Worm (Caenorhabditis elegans): ENCODE data around the gene nhr-11.

DNA sequence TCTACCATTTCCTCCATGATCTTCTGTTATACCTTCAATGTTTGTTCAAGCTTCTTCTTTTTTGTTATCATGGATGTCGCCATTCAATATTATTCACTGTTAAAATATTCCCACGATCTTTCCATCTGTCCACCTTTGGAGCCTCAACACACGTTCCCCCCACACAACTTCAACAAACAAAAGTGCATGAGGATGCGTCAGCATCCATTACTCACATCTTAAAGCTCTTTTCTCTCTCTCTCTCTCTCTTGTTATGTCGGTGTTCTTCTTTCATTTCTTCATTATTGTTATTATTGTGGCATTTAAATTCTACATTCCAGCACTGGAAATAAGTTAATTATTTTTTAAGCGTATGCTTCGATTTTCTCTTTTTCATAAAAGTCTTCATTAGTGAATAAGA lies 44.3 kb downstream of the nhr-11 start:
- TF ChIP-seq sox-4 (tag; optimal IDR thresholded peaks at IDR 0.05), result no peak
- no peak for TF ChIP-seq lin-11 (tag; optimal IDR thresholded peaks at IDR 0.05)
- no peak for TF ChIP-seq syd-9 (tag; optimal IDR thresholded peaks at IDR 0.05)
- TF ChIP-seq pha-4 (tag; optimal IDR thresholded peaks at IDR 0.05), result no peak
- TF ChIP-seq unc-55 (GFP tag; optimal IDR thresholded peaks at IDR 0.05), result no peak
- no peak for TF ChIP-seq C08G9.2 (tag; optimal IDR thresholded peaks at IDR 0.05)
- TF ChIP-seq tbx-2 (tag; optimal IDR thresholded peaks at IDR 0.05), result no peak

All from whole organism, late embryonic.